Fruit fly (Drosophila melanogaster) whole organism, prepupa: ENCODE data around the gene Drak.

Source experiments
- Blimp-1 ChIP-seq: fragments of 200-800 bp; sonication (Bioruptor generic); optimal IDR thresholded peaks from 3 replicates; lab custom pipeline; 2017; ENCODE audit warnings: missing biosample characterization, missing genetic modification characterization, mild to moderate bottlenecking, moderate library complexity, missing genetic modification reagents
- CG10631 ChIP-seq: fragments of 200-800 bp; sonication (Bioruptor generic); optimal IDR thresholded peaks from 2 replicates; lab custom pipeline; 2016; ENCODE audit warnings: missing biosample characterization, missing genetic modification characterization
- CG10669 ChIP-seq: fragments of 200-800 bp; sonication (Bioruptor generic); optimal IDR thresholded peaks from 3 replicates; lab custom pipeline; 2018; ENCODE audit warnings: missing biosample characterization, mild to moderate bottlenecking, missing genetic modification characterization, moderate library complexity
- CG11294 ChIP-seq: fragments of 200-800 bp; sonication (Bioruptor generic); IDR thresholded peaks from 2 replicates; pipeline ENCODE4 v1.3.6; 2022; ENCODE audit warnings: missing biosample characterization, missing genetic modification characterization
- CG11762 ChIP-seq: fragments of 200-800 bp; sonication (Bioruptor generic); optimal IDR thresholded peaks from 3 replicates; lab custom pipeline; 2016; ENCODE audit warnings: missing biosample characterization, missing genetic modification characterization; ENCODE audit not compliant: insufficient read depth
- CG1621 ChIP-seq: fragments of 200-800 bp; sonication (Bioruptor generic); optimal IDR thresholded peaks from 3 replicates; lab custom pipeline; 2018; ENCODE audit warnings: missing biosample characterization, mild to moderate bottlenecking, missing genetic modification characterization
- CG16779 ChIP-seq: fragments of 200-800 bp; sonication (Bioruptor generic); optimal IDR thresholded peaks from 3 replicates; lab custom pipeline; 2017; ENCODE audit warnings: missing biosample characterization, mild to moderate bottlenecking, missing genetic modification characterization
- CG3032 ChIP-seq: fragments of 200-800 bp; optimal IDR thresholded peaks from 2 replicates; lab custom pipeline; 2019; ENCODE audit warnings: missing biosample characterization, mild to moderate bottlenecking, missing genetic modification characterization, moderate library complexity
- CG3919 ChIP-seq: fragments of 200-800 bp; sonication (Bioruptor generic); optimal IDR thresholded peaks from 3 replicates; lab custom pipeline; 2016; ENCODE audit warnings: missing biosample characterization, missing genetic modification characterization
- CG4318 ChIP-seq: fragments of 200-800 bp; sonication (Bioruptor generic); optimal IDR thresholded peaks from 3 replicates; lab custom pipeline; 2017; ENCODE audit warnings: missing biosample characterization, mild to moderate bottlenecking, missing genetic modification characterization
- CG6792 ChIP-seq: fragments of 200-800 bp; sonication (Bioruptor generic); optimal IDR thresholded peaks from 3 replicates; lab custom pipeline; 2016; ENCODE audit warnings: missing biosample characterization, missing genetic modification characterization
- CG6808 ChIP-seq: fragments of 200-800 bp; sonication (Bioruptor generic); optimal IDR thresholded peaks from 3 replicates; lab custom pipeline; 2017; ENCODE audit warnings: missing biosample characterization, missing genetic modification characterization, mild to moderate bottlenecking, moderate library complexity, missing genetic modification reagents
- CG6854 ChIP-seq: fragments of 200-800 bp; sonication (Bioruptor generic); optimal IDR thresholded peaks from 2 replicates; lab custom pipeline; 2017; ENCODE audit warnings: missing biosample characterization, mild to moderate bottlenecking, missing genetic modification characterization
- CG8119 ChIP-seq: fragments of 200-800 bp; sonication (Bioruptor generic); IDR thresholded peaks from 3 replicates; pipeline ENCODE4 v1.3.6; 2022; ENCODE audit warnings: missing biosample characterization, missing genetic modification characterization
- CG8319 ChIP-seq: fragments of 200-800 bp; sonication (Bioruptor generic); optimal IDR thresholded peaks from 3 replicates; lab custom pipeline; 2016; ENCODE audit warnings: missing biosample characterization, missing genetic modification characterization
- CG8632 ChIP-seq: fragments of 200-800 bp; sonication (Bioruptor generic); optimal IDR thresholded peaks from 3 replicates; lab custom pipeline; 2016; ENCODE audit warnings: missing biosample characterization, missing genetic modification characterization
- CG9139 ChIP-seq: fragments of 200-800 bp; sonication (Bioruptor generic); optimal IDR thresholded peaks from 3 replicates; lab custom pipeline; 2017; ENCODE audit warnings: missing biosample characterization, mild to moderate bottlenecking, missing genetic modification characterization
- Eip75B ChIP-seq: fragments of 200-800 bp; sonication (Bioruptor generic); optimal IDR thresholded peaks from 3 replicates; lab custom pipeline; 2016; ENCODE audit warnings: missing biosample characterization, missing genetic modification characterization
- Eip78C ChIP-seq: fragments of 200-800 bp; sonication (Bioruptor generic); peaks from one replicate; lab custom pipeline; 2016; ENCODE audit warnings: missing biosample characterization, missing genetic modification characterization
- Eip93F ChIP-seq: fragments of 200-800 bp; sonication (Bioruptor generic); optimal IDR thresholded peaks from 2 replicates; lab custom pipeline; 2016; ENCODE audit warnings: missing biosample characterization, mild to moderate bottlenecking, missing genetic modification characterization
- Ets96B ChIP-seq: fragments of 200-800 bp; optimal IDR thresholded peaks from 2 replicates; lab custom pipeline; 2019; ENCODE audit warnings: missing biosample characterization, mild to moderate bottlenecking, missing genetic modification characterization, moderate library complexity
- Gug ChIP-seq: fragments of 200-800 bp; sonication (Bioruptor generic); IDR thresholded peaks from 2 replicates; pipeline ENCODE4 v1.3.6; 2022; ENCODE audit warnings: missing biosample characterization, missing genetic modification characterization
- Hr39 ChIP-seq: fragments of 200-800 bp; sonication (Bioruptor generic); optimal IDR thresholded peaks from 2 replicates; lab custom pipeline; 2016; ENCODE audit warnings: missing biosample characterization, missing genetic modification characterization
- Hr4 ChIP-seq: fragments of 200-800 bp; sonication (Bioruptor generic); optimal IDR thresholded peaks from 3 replicates; lab custom pipeline; 2016; ENCODE audit warnings: missing biosample characterization, missing genetic modification characterization
- Met ChIP-seq: fragments of 200-800 bp; sonication (Bioruptor generic); optimal IDR thresholded peaks from 3 replicates; lab custom pipeline; 2016; ENCODE audit warnings: missing biosample characterization, missing genetic modification characterization
- OdsH ChIP-seq: fragments of 200-800 bp; sonication (Bioruptor generic); optimal IDR thresholded peaks from 3 replicates; lab custom pipeline; 2016; ENCODE audit warnings: missing biosample characterization, missing genetic modification characterization
- Smox ChIP-seq: fragments of 200-800 bp; sonication (Bioruptor generic); optimal IDR thresholded peaks from 3 replicates; lab custom pipeline; 2016; ENCODE audit warnings: missing biosample characterization, missing genetic modification characterization
- Sox102F ChIP-seq: fragments of 200-800 bp; sonication (Bioruptor generic); optimal IDR thresholded peaks from 2 replicates; lab custom pipeline; 2016; ENCODE audit warnings: missing biosample characterization, mild to moderate bottlenecking, missing genetic modification characterization
- Sox14 ChIP-seq: fragments of 200-800 bp; sonication (Bioruptor generic); optimal IDR thresholded peaks from 3 replicates; lab custom pipeline; 2016; ENCODE audit warnings: missing biosample characterization, missing genetic modification characterization
- Sox15 ChIP-seq: fragments of 200-800 bp; sonication (Bioruptor generic); optimal IDR thresholded peaks from 3 replicates; lab custom pipeline; 2016; ENCODE audit warnings: missing biosample characterization, missing genetic modification characterization
- achi ChIP-seq: fragments of 200-800 bp; sonication (Bioruptor generic); optimal IDR thresholded peaks from 3 replicates; lab custom pipeline; 2016; ENCODE audit warnings: missing biosample characterization, missing genetic modification characterization
- acj6 ChIP-seq: fragments of 200-800 bp; sonication (Bioruptor generic); optimal IDR thresholded peaks from 3 replicates; lab custom pipeline; 2016; ENCODE audit warnings: missing biosample characterization, missing genetic modification characterization
- dsx ChIP-seq: fragments of 200-800 bp; optimal IDR thresholded peaks from 3 replicates; lab custom pipeline; 2019; ENCODE audit warnings: missing biosample characterization, mild to moderate bottlenecking, missing genetic modification characterization, moderate library complexity; ENCODE audit not compliant: poor library complexity, severe bottlenecking
- eg ChIP-seq: fragments of 200-800 bp; sonication (Bioruptor generic); IDR thresholded peaks from 3 replicates; pipeline ENCODE4 v1.3.6; 2022; ENCODE audit warnings: missing biosample characterization, missing genetic modification characterization
- esn ChIP-seq: fragments of 200-800 bp; sonication (Bioruptor generic); optimal IDR thresholded peaks from 2 replicates; lab custom pipeline; 2016; ENCODE audit warnings: missing biosample characterization, mild to moderate bottlenecking, missing genetic modification characterization, moderate library complexity
- fd59A ChIP-seq: fragments of 200-800 bp; sonication (Bioruptor generic); optimal IDR thresholded peaks from 2 replicates; lab custom pipeline; 2017; ENCODE audit warnings: missing biosample characterization, mild to moderate bottlenecking, missing genetic modification characterization, missing genetic modification reagents
- fd85E ChIP-seq: fragments of 200-800 bp; sonication (Bioruptor generic); optimal IDR thresholded peaks from 3 replicates; lab custom pipeline; 2016; ENCODE audit warnings: missing biosample characterization, missing genetic modification characterization
- lz ChIP-seq: fragments of 200-800 bp; sonication (Bioruptor generic); optimal IDR thresholded peaks from 3 replicates; lab custom pipeline; 2016; ENCODE audit warnings: missing biosample characterization, missing genetic modification characterization
- pdm3 ChIP-seq: fragments of 200-800 bp; sonication (Bioruptor generic); optimal IDR thresholded peaks from 3 replicates; lab custom pipeline; 2016; ENCODE audit warnings: missing biosample characterization, missing genetic modification characterization
- salr ChIP-seq, 2 experiments: fragments of 200-800 bp; sonication (Bioruptor generic); optimal IDR thresholded peaks; 3 replicates each; lab custom pipeline; 2016 to 2018; ENCODE audit warnings: missing biosample characterization in 2 of 2, missing genetic modification characterization in 2 of 2, mild to moderate bottlenecking in 1 of 2
- spab ChIP-seq: fragments of 200-800 bp; sonication (Bioruptor generic); optimal IDR thresholded peaks from 2 replicates; lab custom pipeline; 2017; ENCODE audit warnings: missing biosample characterization, mild to moderate bottlenecking, missing genetic modification characterization, missing genetic modification reagents
- ss ChIP-seq, 2 experiments: fragments of 200-800 bp; sonication (Bioruptor generic); optimal IDR thresholded peaks; 2 replicates in 1 of 2; 3 replicates in 1 of 2; lab custom pipeline; 2017 to 2018; ENCODE audit warnings: mild to moderate bottlenecking in 2 of 2, missing biosample characterization in 2 of 2, missing genetic modification characterization in 2 of 2, moderate library complexity in 1 of 2
- svp ChIP-seq: fragments of 200-800 bp; sonication (Bioruptor generic); peaks from one replicate; lab custom pipeline; 2016; ENCODE audit warnings: missing biosample characterization, missing genetic modification characterization
- topi ChIP-seq: fragments of 200-800 bp; sonication (Bioruptor generic); optimal IDR thresholded peaks from 3 replicates; lab custom pipeline; 2016; ENCODE audit warnings: missing biosample characterization, missing genetic modification characterization

Gene Drak

dm6 chrX:11451027-11451572 lies 41.8 kb upstream of the Drak start (continued):
- peak; percentile 66 for TF ChIP-seq OdsH
- TF ChIP-seq fd59A (GFP tag; lab: Kevin White, UChicago) = no peak
- peak; percentile 24 for TF ChIP-seq CG4318 (GFP tag; lab: Kevin White, UChicago)
- no peak for TF ChIP-seq CG3032 (tag; lab: Kevin White, UChicago)
- TF ChIP-seq pdm3 = peak; percentile 60
- TF ChIP-seq dsx (GFP tag; lab: Kevin White, UChicago) = no peak
- no peak for TF ChIP-seq Sox15 (GFP tag; lab: Kevin White, UChicago)
- peak; percentile 9 for TF ChIP-seq Smox (GFP tag; lab: Kevin White, UChicago)
- peak; percentile 44 for TF ChIP-seq Hr39 (GFP tag; lab: Kevin White, UChicago)
- no peak for TF ChIP-seq CG9139 (GFP tag; lab: Kevin White, UChicago)
- no peak for TF ChIP-seq Sox102F (GFP tag; lab: Kevin White, UChicago)
- TF ChIP-seq CG6792 (GFP tag; lab: Kevin White, UChicago) = no peak
- TF ChIP-seq Sox14 (GFP tag; lab: Kevin White, UChicago) = no peak
- peak; percentile 6 for TF ChIP-seq CG3919 (GFP tag; lab: Kevin White, UChicago)
- TF ChIP-seq Gug (GFP tag; lab: Robert Waterston, UW) = peak; percentile 71
- peak; percentile 86 for TF ChIP-seq eg (GFP tag; lab: Robert Waterston, UW)
- no peak for TF ChIP-seq spab (GFP tag; lab: Kevin White, UChicago)
- peak; percentile 73; the same call in 2 of the 3 replicates for TF ChIP-seq CG8119 (GFP tag; lab: Robert Waterston, UW)
- TF ChIP-seq svp = peak; percentile 67
- TF ChIP-seq esn (GFP tag; lab: Kevin White, UChicago) = peak; percentile 8
- TF ChIP-seq lz (GFP tag; lab: Kevin White, UChicago) = peak; percentile 22
- TF ChIP-seq CG8319 (GFP tag; lab: Kevin White, UChicago) = no peak
- peak; percentile 6 for TF ChIP-seq Eip75B (GFP tag; lab: Kevin White, UChicago)
- peak; percentile 8 for TF ChIP-seq CG10631 (GFP tag; lab: Kevin White, UChicago)
- TF ChIP-seq CG16779 (tag; lab: Kevin White, UChicago) = no peak
- TF ChIP-seq Eip93F = no peak
- TF ChIP-seq CG10669 (GFP tag; lab: Kevin White, UChicago) = no peak
- peak; percentile 41 for TF ChIP-seq acj6
- no peak for TF ChIP-seq ss (GFP tag; optimal IDR thresholded peaks at IDR 0.05; lab: Kevin White, UChicago)
- TF ChIP-seq CG1621 (tag; lab: Kevin White, UChicago) = no peak
- no peak for TF ChIP-seq salr (GFP tag; optimal IDR thresholded peaks at IDR 0.05; lab: Kevin White, UChicago)
- peak; percentile 82 for TF ChIP-seq Eip78C
- TF ChIP-seq achi = peak; percentile 10
- TF ChIP-seq, all 60 proteins: peak for 31

- TF ChIP-seq CG8319 (GFP tag; lab: Kevin White, UChicago) = no peak
- TF ChIP-seq Sox15 (GFP tag; lab: Kevin White, UChicago) = no peak
- no peak for TF ChIP-seq Ets96B (tag; lab: Kevin White, UChicago)
- no peak for TF ChIP-seq CG11762 (GFP tag; lab: Kevin White, UChicago)
- TF ChIP-seq Hr39 (GFP tag; lab: Kevin White, UChicago) = no peak
- TF ChIP-seq CG6792 (GFP tag; lab: Kevin White, UChicago) = no peak
- no peak for TF ChIP-seq ss (GFP tag; optimal IDR thresholded peaks at IDR 0.05; lab: Kevin White, UChicago)
- no peak for TF ChIP-seq CG10631 (GFP tag; lab: Kevin White, UChicago)
- TF ChIP-seq pdm3 = no peak
- TF ChIP-seq Gug (GFP tag; lab: Robert Waterston, UW) = no peak
- TF ChIP-seq CG4318 (GFP tag; lab: Kevin White, UChicago) = no peak
- no peak for TF ChIP-seq CG10669 (GFP tag; lab: Kevin White, UChicago)
- TF ChIP-seq CG9139 (GFP tag; lab: Kevin White, UChicago) = no peak
- TF ChIP-seq fd85E (GFP tag; lab: Kevin White, UChicago) = no peak
- no peak for TF ChIP-seq Eip75B (GFP tag; lab: Kevin White, UChicago)
- no peak for TF ChIP-seq salr (GFP tag; optimal IDR thresholded peaks at IDR 0.05; lab: Kevin White, UChicago)
- no peak for TF ChIP-seq CG6854
- TF ChIP-seq Met (GFP tag; lab: Kevin White, UChicago) = peak; percentile 11
- peak; percentile 29 for TF ChIP-seq esn (GFP tag; lab: Kevin White, UChicago)
- TF ChIP-seq svp = peak; percentile 46
- TF ChIP-seq Sox102F (GFP tag; lab: Kevin White, UChicago) = peak; percentile 24
- TF ChIP-seq Blimp-1 (GFP tag; lab: Kevin White, UChicago) = no peak
- TF ChIP-seq Eip78C = peak; percentile 45
- TF ChIP-seq dsx (GFP tag; lab: Kevin White, UChicago) = no peak
- TF ChIP-seq Hr4 (GFP tag; lab: Kevin White, UChicago) = peak; percentile 24
- no peak for TF ChIP-seq CG6808 (GFP tag; lab: Kevin White, UChicago)
- no peak for TF ChIP-seq CG11294
- no peak for TF ChIP-seq topi
- TF ChIP-seq CG8119 (GFP tag; lab: Robert Waterston, UW) = peak; percentile 34; the same call in 2 of the 3 replicates
- no peak for TF ChIP-seq OdsH
- TF ChIP-seq CG3919 (GFP tag; lab: Kevin White, UChicago) = no peak
- no peak for TF ChIP-seq Smox (GFP tag; lab: Kevin White, UChicago)
- no peak for TF ChIP-seq spab (GFP tag; lab: Kevin White, UChicago)
- no peak for TF ChIP-seq achi
- peak; percentile 18 for TF ChIP-seq CG8632 (GFP tag; lab: Kevin White, UChicago)
- TF ChIP-seq lz (GFP tag; lab: Kevin White, UChicago) = no peak
Measured at dm6 chrX:11451630-11452029, 41.3 kb upstream of the Drak start.
